Worm (Caenorhabditis elegans) whole organism, L1 larva: Measurements from ENCODE around the gene cdd-2.

Experiments used
- Y116A8C.19 ChIP-seq: sonication (generic microtip); optimal IDR thresholded peaks from 2 replicates; lab custom pipeline; 2016; ENCODE audit warnings: missing compliant biosample characterization, missing genetic modification characterization, borderline replicate concordance
- aha-1 ChIP-seq: fragments of 150-350 bp; optimal IDR thresholded peaks from 2 replicates; lab custom pipeline; 2014; ENCODE audit warnings: missing biosample characterization, missing genetic modification characterization
- blmp-1 ChIP-seq: fragments of 150-350 bp; optimal IDR thresholded peaks from 2 replicates; lab custom pipeline; 2014; ENCODE audit warnings: missing biosample characterization, missing genetic modification characterization
- ceh-90 ChIP-seq: sonication (generic microtip); optimal IDR thresholded peaks from 2 replicates; lab custom pipeline; 2016; ENCODE audit warnings: missing genetic modification characterization, missing compliant biosample characterization
- dpl-1 ChIP-seq, 3 experiments: fragments of 150-350 bp in 2 of 3; sonication (generic microtip) in 1 of 3; optimal IDR thresholded peaks; 2 replicates each; lab custom pipeline; 2014 to 2017; ENCODE audit warnings: missing biosample characterization in 3 of 3, missing genetic modification characterization in 3 of 3, missing genetic modification reagents in 3 of 3
- dsc-1 ChIP-seq: sonication (generic microtip); optimal IDR thresholded peaks from 2 replicates; lab custom pipeline; 2016; ENCODE audit warnings: mild to moderate bottlenecking, missing genetic modification characterization, missing compliant biosample characterization
- efl-1 ChIP-seq, 4 experiments: fragments of 150-350 bp; optimal IDR thresholded peaks in 3 of 4; peaks in 1 of 4; 1 replicate in 1 of 4; 2 replicates in 3 of 4; lab custom pipeline; 2014; ENCODE audit warnings: missing biosample characterization in 2 of 4, missing genetic modification characterization in 2 of 4, missing genetic modification reagents in 2 of 4
- egl-27 ChIP-seq, 2 experiments: fragments of 150-350 bp in 1 of 2; sonication (generic microtip); optimal IDR thresholded peaks; 3 replicates each; lab custom pipeline; 2017 to 2018; ENCODE audit warnings: missing biosample characterization in 2 of 2, missing genetic modification characterization in 2 of 2, missing genetic modification reagents in 2 of 2
- elt-2 ChIP-seq: sonication (generic microtip); optimal IDR thresholded peaks from 2 replicates; lab custom pipeline; 2016; ENCODE audit warnings: missing genetic modification characterization, mild to moderate bottlenecking, inconsistent platforms, missing compliant biosample characterization, missing genetic modification reagents
- elt-3 ChIP-seq, 6 experiments: fragments of 150-350 bp in 1 of 6; sonication (generic microtip); optimal IDR thresholded peaks; 2 replicates each; lab custom pipeline; 2017 to 2018; ENCODE audit warnings: missing biosample characterization in 6 of 6, missing genetic modification characterization in 6 of 6, inconsistent platforms in 1 of 6
- fkh-10 ChIP-seq: sonication (generic microtip); optimal IDR thresholded peaks from 2 replicates; lab custom pipeline; 2017; ENCODE audit warnings: missing biosample characterization, missing genetic modification reagents, missing genetic modification characterization
- fkh-8 ChIP-seq: sonication (generic microtip); optimal IDR thresholded peaks from 2 replicates; lab custom pipeline; 2016; ENCODE audit warnings: mild to moderate bottlenecking, missing genetic modification characterization, missing compliant biosample characterization
- hlh-17 ChIP-seq: fragments of 200-800 bp; sonication (Bioruptor generic); optimal IDR thresholded peaks from 2 replicates; lab custom pipeline; 2018; ENCODE audit warnings: missing genetic modification characterization, mild to moderate bottlenecking, missing compliant biosample characterization, moderate library complexity, borderline replicate concordance
- hlh-4 ChIP-seq: sonication (generic microtip); optimal IDR thresholded peaks from 2 replicates; lab custom pipeline; 2016; ENCODE audit warnings: mild to moderate bottlenecking, missing genetic modification characterization, missing compliant biosample characterization
- lin-13 ChIP-seq: fragments of 150-350 bp; optimal IDR thresholded peaks from 2 replicates; lab custom pipeline; 2014; ENCODE audit warnings: missing biosample characterization, missing genetic modification reagents, missing genetic modification characterization
- lin-14 ChIP-seq: fragments of 200-800 bp; sonication (Bioruptor generic); optimal IDR thresholded peaks from 2 replicates; lab custom pipeline; 2018; ENCODE audit warnings: mild to moderate bottlenecking, missing genetic modification characterization, moderate library complexity, missing compliant biosample characterization
- lin-35 ChIP-seq, 2 experiments: fragments of 150-350 bp; optimal IDR thresholded peaks; 2 replicates each; lab custom pipeline; 2014; ENCODE audit warnings: missing biosample characterization in 2 of 2, missing genetic modification characterization in 2 of 2, missing genetic modification reagents in 2 of 2
- lin-39 ChIP-seq: fragments of 150-350 bp; optimal IDR thresholded peaks from 2 replicates; lab custom pipeline; 2014; ENCODE audit warnings: missing biosample characterization, missing genetic modification reagents, missing genetic modification characterization
- lir-3 ChIP-seq: sonication (generic microtip); optimal IDR thresholded peaks from 2 replicates; lab custom pipeline; 2016; ENCODE audit warnings: mild to moderate bottlenecking, missing genetic modification characterization, moderate library complexity, missing compliant biosample characterization; ENCODE audit not compliant: poor library complexity
- mab-9 ChIP-seq: fragments of 200-800 bp; sonication (Bioruptor generic); IDR thresholded peaks from 2 replicates; pipeline ENCODE4 v1.3.6; 2022; ENCODE audit warnings: missing genetic modification reagents, missing genetic modification characterization, missing compliant biosample characterization
- nhr-11 ChIP-seq: fragments of 150-350 bp; optimal IDR thresholded peaks from 2 replicates; lab custom pipeline; 2014; ENCODE audit warnings: missing biosample characterization, missing genetic modification characterization
- nhr-12 ChIP-seq: sonication (generic microtip); optimal IDR thresholded peaks from 2 replicates; lab custom pipeline; 2017; ENCODE audit warnings: missing biosample characterization, missing genetic modification characterization
- nhr-19 ChIP-seq: fragments of 200-800 bp; sonication (Bioruptor generic); conservative IDR thresholded peaks from 2 replicates; pipeline ENCODE4 v1.3.6; 2022; ENCODE audit warnings: missing genetic modification characterization, missing compliant biosample characterization
- nhr-237 ChIP-seq: fragments of 150-350 bp; optimal IDR thresholded peaks from 2 replicates; lab custom pipeline; 2014; ENCODE audit warnings: missing biosample characterization, missing genetic modification characterization
- nhr-84 ChIP-seq: sonication (generic microtip); optimal IDR thresholded peaks from 2 replicates; lab custom pipeline; 2017; ENCODE audit warnings: missing biosample characterization, missing genetic modification characterization
- nhr-85 ChIP-seq: sonication (generic microtip); peaks from one replicate; lab custom pipeline; 2016; ENCODE audit warnings: missing genetic modification characterization, inconsistent platforms, missing compliant biosample characterization
- skn-1 ChIP-seq: fragments of 150-350 bp; optimal IDR thresholded peaks from 2 replicates; lab custom pipeline; 2014; ENCODE audit warnings: missing biosample characterization, missing genetic modification characterization
- snpc-4 ChIP-seq: fragments of 150-350 bp; optimal IDR thresholded peaks from 2 replicates; lab custom pipeline; 2014; ENCODE audit warnings: missing biosample characterization, missing genetic modification characterization
- swsn-7 ChIP-seq: sonication (generic microtip); optimal IDR thresholded peaks from 2 replicates; lab custom pipeline; 2016; ENCODE audit warnings: missing genetic modification characterization, missing compliant biosample characterization
- tbx-2 ChIP-seq: sonication (generic microtip); optimal IDR thresholded peaks from 2 replicates; lab custom pipeline; 2016; ENCODE audit warnings: missing genetic modification characterization, missing compliant biosample characterization
- unc-62 ChIP-seq: fragments of 150-350 bp; optimal IDR thresholded peaks from 2 replicates; lab custom pipeline; 2014; ENCODE audit warnings: missing biosample characterization, missing genetic modification reagents, missing genetic modification characterization
- unc-86 ChIP-seq: sonication (generic microtip); optimal IDR thresholded peaks from 2 replicates; lab custom pipeline; 2016; ENCODE audit warnings: missing genetic modification characterization, missing compliant biosample characterization
- zag-1 ChIP-seq: fragments of 150-350 bp; optimal IDR thresholded peaks from 2 replicates; lab custom pipeline; 2014; ENCODE audit warnings: missing biosample characterization, missing genetic modification characterization
- zip-4 ChIP-seq: fragments of 200-800 bp; sonication (Bioruptor generic); optimal IDR thresholded peaks from 2 replicates; lab custom pipeline; 2018; ENCODE audit warnings: mild to moderate bottlenecking, missing genetic modification characterization, moderate library complexity, missing compliant biosample characterization

cdd-2 gene

DNA sequence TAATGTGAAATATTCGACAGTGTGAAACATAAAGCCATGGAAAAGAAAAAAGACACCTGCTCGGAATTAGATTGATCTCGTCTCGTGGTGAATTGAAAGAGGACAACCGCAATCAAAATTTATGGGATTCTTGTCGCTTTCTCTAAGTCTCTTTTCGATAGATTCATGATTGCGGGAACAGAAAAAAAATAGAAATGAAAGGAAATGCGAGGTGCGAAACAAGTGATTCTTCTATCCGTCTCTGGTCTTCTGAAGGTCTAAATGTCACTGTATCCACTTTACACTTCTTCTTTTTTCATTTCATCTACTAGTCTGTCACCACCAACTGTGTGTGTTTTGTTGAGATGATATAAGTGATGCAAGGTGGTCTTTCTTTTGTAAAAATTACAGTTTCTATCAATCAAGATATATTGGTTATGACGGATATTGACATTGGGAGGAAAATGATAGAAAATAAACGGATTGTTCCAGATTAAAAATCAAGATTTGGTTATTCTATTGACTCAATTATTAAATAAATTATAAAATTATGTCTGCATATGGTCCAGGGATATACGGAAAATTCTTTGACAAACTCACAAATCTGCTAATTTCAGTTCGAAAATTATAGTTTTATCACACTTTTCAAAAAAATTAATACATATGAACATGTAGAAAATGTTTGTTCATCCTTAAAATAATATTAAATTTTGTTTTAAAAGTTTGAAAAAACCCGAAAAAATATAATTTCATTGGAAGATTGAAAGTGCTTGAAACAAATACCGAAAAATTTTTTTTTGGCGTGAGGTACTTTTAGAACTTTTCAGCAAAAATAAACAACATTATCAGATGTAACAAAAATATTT lies 17.2 kb downstream of the cdd-2 start (continued):
- no peak for TF ChIP-seq aha-1 (tag; lab: Kevin White, UChicago)

- peak; percentile 43 for TF ChIP-seq lin-14
- no peak for TF ChIP-seq unc-62 (GFP tag; lab: Kevin White, UChicago)
- TF ChIP-seq elt-3 (tag; optimal IDR thresholded peaks at IDR 0.05; lab: Kevin White, UChicago), result no peak
Measured at ce11 chrIV:7523744-7524143, 23.9 kb downstream of the cdd-2 start.

- TF ChIP-seq nhr-11 (no peak), nhr-85 (tag; lab: Kevin White, UChicago) (peak; percentile 29), fkh-8 (tag; lab: Kevin White, UChicago) (no peak), lin-14 (peak; percentile 28)
Measured at ce11 chrIV:7521591-7521990, 26.1 kb downstream of the cdd-2 start.

DNA sequence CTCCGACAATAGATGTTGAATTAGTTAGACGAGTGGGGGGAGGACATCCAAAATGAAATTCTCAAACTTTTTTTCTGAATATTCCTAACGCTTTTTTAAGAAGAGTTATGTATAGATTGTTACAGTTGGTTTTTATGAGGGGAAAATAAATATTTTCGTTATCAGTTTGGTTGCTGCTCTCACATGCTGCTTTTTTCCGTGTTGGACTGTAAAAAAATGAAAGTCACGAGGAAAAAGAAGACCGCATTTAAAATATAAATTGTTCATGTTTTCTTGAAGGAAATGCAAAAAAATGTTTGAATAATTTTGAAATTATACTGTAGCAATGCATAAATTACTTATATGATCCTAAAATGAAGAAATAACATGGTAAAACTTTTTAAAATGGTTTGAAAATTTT lies 26.9 kb downstream of the cdd-2 start:
- TF ChIP-seq hlh-4 (tag; lab: Kevin White, UChicago) (no peak), dsc-1 (tag; lab: Kevin White, UChicago) (no peak), skn-1 (no peak), aha-1 (tag; lab: Kevin White, UChicago) (no peak), unc-86 (tag; lab: Kevin White, UChicago) (no peak), elt-3 (tag; optimal IDR thresholded peaks at IDR 0.05; lab: Kevin White, UChicago) (no peak), hlh-17 (no peak), elt-2 (peak; percentile 72), lin-35 (GFP tag; optimal IDR thresholded peaks at IDR 0.05; lab: Kevin White, UChicago) (peak in 1 of 2 experiments; percentile 16), Y116A8C.19 (tag; lab: Kevin White, UChicago) (no peak), fkh-10 (GFP tag; lab: Kevin White, UChicago) (no peak), lin-14 (no peak), nhr-12 (no peak), lir-3 (no peak), nhr-237 (tag; lab: Kevin White, UChicago) (no peak), snpc-4 (tag; lab: Kevin White, UChicago) (no peak), ceh-90 (tag; lab: Kevin White, UChicago) (no peak)

- TF ChIP-seq lir-3, result no peak
- no peak for TF ChIP-seq unc-86 (tag; lab: Kevin White, UChicago)
- TF ChIP-seq lin-39 (tag; lab: Kevin White, UChicago), result no peak
- TF ChIP-seq blmp-1 (tag; lab: Kevin White, UChicago), result no peak
- peak in 1 of 2 experiments; percentile 2 for TF ChIP-seq lin-35 (GFP tag; optimal IDR thresholded peaks at IDR 0.05; lab: Kevin White, UChicago)
- no peak for TF ChIP-seq dpl-1 (GFP tag; optimal IDR thresholded peaks at IDR 0.05; lab: Kevin White, UChicago)
- no peak for TF ChIP-seq efl-1 (optimal IDR thresholded peaks at IDR 0.05; lab: Kevin White, UChicago)
- peak in 1 of 2 experiments; percentile 68 for TF ChIP-seq efl-1 (GFP tag; optimal IDR thresholded peaks at IDR 0.05 in 1 of 2; lab: Kevin White, UChicago)
- TF ChIP-seq lin-13 (GFP tag; lab: Kevin White, UChicago), result no peak
- TF ChIP-seq zip-4 (GFP tag; lab: Kevin White, UChicago), result no peak
- TF ChIP-seq nhr-19, result no peak
- no peak for TF ChIP-seq mab-9 (GFP tag; lab: Robert Waterston, UW)
- TF ChIP-seq, all 84 proteins: peak for 2
Measured at ce11 chrIV:7520258-7520657, 27.4 kb downstream of the cdd-2 start.

DNA sequence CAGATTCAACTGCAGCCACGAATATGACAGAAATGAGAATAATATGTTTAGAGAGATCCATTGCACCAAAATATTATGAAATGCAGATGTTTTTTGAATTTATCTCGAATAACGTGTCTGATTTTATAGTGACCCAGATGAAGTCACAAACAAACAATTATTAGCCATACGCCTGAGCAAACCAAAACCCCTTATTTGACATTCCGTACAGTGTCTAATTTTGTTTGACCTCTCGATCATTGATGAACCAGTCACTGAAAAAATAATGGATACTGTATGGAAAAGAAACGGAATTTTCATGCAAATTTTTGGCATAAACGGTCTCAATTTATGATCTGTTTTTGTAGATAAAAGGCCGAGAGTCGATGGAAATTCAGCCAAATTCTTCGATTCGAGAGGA lies 31.5 kb downstream of the cdd-2 start, which contains the start of the genes R05G6.9 and R05G6.3:
Gene R05G6.9, minus strand, starts transcription at position 101 of the 400 bp plus-strand sequence.
Gene R05G6.3, plus strand, starts transcription at position 386 of the 400 bp plus-strand sequence.
- TF ChIP-seq Y116A8C.19 (tag; lab: Kevin White, UChicago), result no peak
- TF ChIP-seq elt-2, result no peak
- no peak for TF ChIP-seq tbx-2
- TF ChIP-seq hlh-17, result no peak
- TF ChIP-seq zag-1 (tag; lab: Kevin White, UChicago), result no peak
- TF ChIP-seq nhr-84 (tag; lab: Kevin White, UChicago), result no peak
- TF ChIP-seq egl-27 (tag; optimal IDR thresholded peaks at IDR 0.05; lab: Kevin White, UChicago), result no peak
- no peak for TF ChIP-seq swsn-7 (tag; lab: Kevin White, UChicago)
- TF ChIP-seq, all 84 proteins: peak for 0
